Worm (Caenorhabditis elegans) whole organism, L2 larva: Measurements from ENCODE around the gene srw-19.
"Not testable (repeated sequence)": the region's sequence is repeated elsewhere in the genome, so short reads cannot be mapped to it uniquely, and the experiment has no call there.

ENCODE experiments used
- ZK546.5 ChIP-seq: sonication (generic microtip); optimal IDR thresholded peaks from 2 replicates; lab custom pipeline; 2017; ENCODE audit warnings: missing biosample characterization, missing genetic modification characterization
- lin-13 ChIP-seq: fragments of 150-350 bp; optimal IDR thresholded peaks from 2 replicates; lab custom pipeline; 2014; ENCODE audit warnings: missing biosample characterization, missing genetic modification reagents, missing genetic modification characterization

DNA sequence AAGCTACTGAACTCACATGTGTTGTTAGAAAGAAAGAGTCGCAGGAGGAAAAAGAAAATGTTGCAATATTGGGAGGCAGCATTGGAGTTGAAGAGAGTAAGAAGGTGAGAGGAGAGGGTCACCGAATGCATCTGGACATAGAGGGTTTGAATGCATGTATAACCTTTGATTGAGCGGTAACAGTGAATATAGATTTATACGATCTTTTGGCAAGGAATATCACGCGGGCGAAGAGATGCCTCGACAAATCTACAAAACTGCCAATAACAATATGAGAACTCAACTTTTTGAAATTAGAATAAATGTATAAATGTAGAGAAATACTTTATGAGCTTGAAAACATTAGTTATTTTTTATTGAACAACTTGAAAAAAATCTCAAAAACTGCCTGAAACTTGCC, 18.8 kb downstream of the srw-19 start, which contains the start of gene M01B2.10:
- TF ChIP-seq lin-13 (GFP tag; lab: Kevin White, UChicago); ZK546.5 (tag; lab: Kevin White, UChicago): not testable (repeated sequence)
